Worm (Caenorhabditis elegans) whole organism, midembryonic: ENCODE results near the gene D1086.2.

Experiments
- T22C8.4 ChIP-seq: fragments of 200-800 bp; sonication (Bioruptor generic); IDR thresholded peaks from 2 replicates; pipeline ENCODE4 v1.3.6; 2022; ENCODE audit warnings: missing genetic modification characterization, missing compliant biosample characterization
- cog-1 ChIP-seq: sonication (generic microtip); optimal IDR thresholded peaks from 2 replicates; lab custom pipeline; 2016; ENCODE audit warnings: missing genetic modification characterization, missing compliant biosample characterization
- flt-1 ChIP-seq: fragments of 200-800 bp; sonication (Bioruptor generic); IDR thresholded peaks from 2 replicates; pipeline ENCODE4 v1.3.6; 2022; ENCODE audit warnings: missing genetic modification characterization, missing compliant biosample characterization
- klf-2 ChIP-seq: fragments of 200-800 bp; sonication (Bioruptor generic); conservative IDR thresholded peaks from 2 replicates; pipeline ENCODE4 v1.3.6; 2022; ENCODE audit warnings: missing genetic modification reagents, missing genetic modification characterization, missing compliant biosample characterization
- med-1 ChIP-seq: sonication (generic microtip); optimal IDR thresholded peaks from 2 replicates; lab custom pipeline; 2017; ENCODE audit warnings: missing genetic modification characterization, mild to moderate bottlenecking, missing compliant biosample characterization, antibody characterized with exemption, missing genetic modification reagents; ENCODE audit not compliant: insufficient read depth
- ref-1 ChIP-seq: fragments of 200-800 bp; sonication (Bioruptor generic); conservative IDR thresholded peaks from 2 replicates; pipeline ENCODE4 v1.3.6; 2022; ENCODE audit warnings: missing genetic modification reagents, missing genetic modification characterization, missing compliant biosample characterization
- tab-1 ChIP-seq: fragments of 200-800 bp; sonication (Bioruptor generic); IDR thresholded peaks from 2 replicates; pipeline ENCODE4 v1.3.6; 2022; ENCODE audit warnings: missing genetic modification characterization, missing compliant biosample characterization
- ztf-23 ChIP-seq: fragments of 200-800 bp; sonication (Bioruptor generic); IDR thresholded peaks from 2 replicates; pipeline ENCODE4 v1.3.6; 2022; ENCODE audit warnings: missing genetic modification reagents, missing genetic modification characterization, missing compliant biosample characterization
- ztf-29 ChIP-seq: fragments of 200-800 bp; sonication (Bioruptor generic); IDR thresholded peaks from 2 replicates; pipeline ENCODE4 v1.3.6; 2022; ENCODE audit warnings: missing genetic modification reagents, missing genetic modification characterization, missing compliant biosample characterization

The D1086.2 gene

ce11 chrV:14090309-14090967 is 8.0 kb downstream of the D1086.2 start, which contains the start of the genes D1086.5 and him-5:
TSS of gene D1086.5 (minus strand) at chrV:14090359.
TSS of gene him-5 (plus strand) at chrV:14090426.
- no peak for TF ChIP-seq ztf-23
- TF ChIP-seq med-1: no peak
- no peak for TF ChIP-seq flt-1 (GFP tag; lab: Robert Waterston, UW)

ce11 chrV:14088051-14088450 is 10.4 kb downstream of the D1086.2 start, which contains the start of gene D1086.19:
TSS of gene D1086.19 (plus strand) at chrV:14088351.
- TF ChIP-seq tab-1 (GFP tag; lab: Robert Waterston, UW) (no peak), ref-1 (GFP tag; lab: Robert Waterston, UW) (no peak), ztf-29 (GFP tag; lab: Robert Waterston, UW) (no peak), cog-1 (tag; lab: Kevin White, UChicago) (no peak), flt-1 (GFP tag; lab: Robert Waterston, UW) (no peak), med-1 (no peak), T22C8.4 (no peak), ztf-23 (no peak), klf-2 (GFP tag; lab: Robert Waterston, UW) (no peak)

- no peak for TF ChIP-seq T22C8.4
- no peak for TF ChIP-seq ztf-29 (GFP tag; lab: Robert Waterston, UW)
- no peak for TF ChIP-seq flt-1 (GFP tag; lab: Robert Waterston, UW)
- TF ChIP-seq med-1: no peak
- TF ChIP-seq ref-1 (GFP tag; lab: Robert Waterston, UW): no peak
- no peak for TF ChIP-seq ztf-23
- TF ChIP-seq tab-1 (GFP tag; lab: Robert Waterston, UW): no peak
Measured at ce11 chrV:14085589-14085988, 12.9 kb downstream of the D1086.2 start, which contains the start of gene D1086.18. TSS of gene D1086.18 (plus strand) at chrV:14085889.

- TF ChIP-seq cog-1 (tag; lab: Kevin White, UChicago) (no peak), ref-1 (GFP tag; lab: Robert Waterston, UW) (no peak), flt-1 (GFP tag; lab: Robert Waterston, UW) (no peak), T22C8.4 (no peak), ztf-29 (GFP tag; lab: Robert Waterston, UW) (no peak), med-1 (no peak), klf-2 (GFP tag; lab: Robert Waterston, UW) (no peak), tab-1 (GFP tag; lab: Robert Waterston, UW) (no peak)
Measured at ce11 chrV:14083970-14084369, 14.5 kb downstream of the D1086.2 start, which contains the start of gene D1086.7. TSS of gene D1086.7 (plus strand) at chrV:14084270.

- TF ChIP-seq ztf-23 (no peak), T22C8.4 (no peak), med-1 (no peak), ztf-29 (GFP tag; lab: Robert Waterston, UW) (no peak), ref-1 (GFP tag; lab: Robert Waterston, UW) (no peak), cog-1 (tag; lab: Kevin White, UChicago) (no peak), klf-2 (GFP tag; lab: Robert Waterston, UW) (no peak), flt-1 (GFP tag; lab: Robert Waterston, UW) (no peak), tab-1 (GFP tag; lab: Robert Waterston, UW) (no peak)
Measured at ce11 chrV:14082453-14082852, 16.0 kb downstream of the D1086.2 start, which contains the start of gene D1086.10. TSS of gene D1086.10 (plus strand) at chrV:14082753.

ce11 chrV:14079501-14079900 is 19.0 kb downstream of the D1086.2 start, which contains the start of gene D1086.6:
TSS of gene D1086.6 (plus strand) at chrV:14079801.
- TF ChIP-seq tab-1 (GFP tag; lab: Robert Waterston, UW) (no peak), klf-2 (GFP tag; lab: Robert Waterston, UW) (no peak), ref-1 (GFP tag; lab: Robert Waterston, UW) (no peak), med-1 (no peak), ztf-23 (no peak), ztf-29 (GFP tag; lab: Robert Waterston, UW) (no peak), cog-1 (tag; lab: Kevin White, UChicago) (no peak), flt-1 (GFP tag; lab: Robert Waterston, UW) (no peak), T22C8.4 (no peak)

ce11 chrV:14074160-14074559 is 24.3 kb downstream of the D1086.2 start, which contains the start of gene D1086.11:
TSS of gene D1086.11 (plus strand) at chrV:14074460.
- TF ChIP-seq med-1 (no peak), tab-1 (GFP tag; lab: Robert Waterston, UW) (no peak), ref-1 (GFP tag; lab: Robert Waterston, UW) (no peak), flt-1 (GFP tag; lab: Robert Waterston, UW) (no peak), ztf-23 (no peak), ztf-29 (GFP tag; lab: Robert Waterston, UW) (no peak), klf-2 (GFP tag; lab: Robert Waterston, UW) (no peak), cog-1 (tag; lab: Kevin White, UChicago) (no peak), T22C8.4 (no peak)

- TF ChIP-seq klf-2 (GFP tag; lab: Robert Waterston, UW) (no peak), ztf-29 (GFP tag; lab: Robert Waterston, UW) (no peak), med-1 (no peak), ztf-23 (no peak), ref-1 (GFP tag; lab: Robert Waterston, UW) (no peak), tab-1 (GFP tag; lab: Robert Waterston, UW) (no peak), flt-1 (GFP tag; lab: Robert Waterston, UW) (no peak), cog-1 (tag; lab: Kevin White, UChicago) (no peak), T22C8.4 (no peak)
Measured at ce11 chrV:14069899-14070298, 28.6 kb downstream of the D1086.2 start.

ce11 chrV:14067816-14068296 is 30.6 kb downstream of the D1086.2 start, which contains the start of gene D1086.17:
TSS of gene D1086.17 (plus strand) at chrV:14067866.
- no peak for TF ChIP-seq flt-1 (GFP tag; lab: Robert Waterston, UW)
- TF ChIP-seq cog-1 (tag; lab: Kevin White, UChicago): no peak
- TF ChIP-seq ztf-23: no peak
- no peak for TF ChIP-seq klf-2 (GFP tag; lab: Robert Waterston, UW)
- no peak for TF ChIP-seq ref-1 (GFP tag; lab: Robert Waterston, UW)
- TF ChIP-seq tab-1 (GFP tag; lab: Robert Waterston, UW): no peak
- TF ChIP-seq T22C8.4: no peak
- no peak for TF ChIP-seq med-1
- TF ChIP-seq ztf-29 (GFP tag; lab: Robert Waterston, UW): no peak
